Worm (Caenorhabditis elegans) whole organism, mixed stage, embryonic: ENCODE data around the gene K02A6.3.

Source experiments
- M03D4.4 ChIP-seq: sonication (generic microtip); optimal IDR thresholded peaks from 2 replicates; lab custom pipeline; 2017; ENCODE audit warnings: mild to moderate bottlenecking, missing genetic modification characterization, missing compliant biosample characterization
- ceh-83 ChIP-seq: fragments of 200-800 bp; sonication (Bioruptor generic); optimal IDR thresholded peaks from 2 replicates; lab custom pipeline; 2018; ENCODE audit warnings: mild to moderate bottlenecking, missing genetic modification characterization, missing compliant biosample characterization
- mls-2 ChIP-seq: sonication (generic microtip); optimal IDR thresholded peaks from 2 replicates; lab custom pipeline; 2016; ENCODE audit warnings: mild to moderate bottlenecking, missing genetic modification characterization, moderate library complexity, missing compliant biosample characterization
- sptf-1 ChIP-seq: sonication (generic microtip); optimal IDR thresholded peaks from 2 replicates; lab custom pipeline; 2017; ENCODE audit warnings: mild to moderate bottlenecking, missing genetic modification characterization, moderate library complexity, missing compliant biosample characterization

K02A6.3 gene

ce11 chrX:8181590-8182311, 50.0 kb downstream of the K02A6.3 start, which contains the start of gene C17H11.4:
Gene C17H11.4, minus strand, starts transcription at chrX:8181640.
- TF ChIP-seq M03D4.4 (tag; lab: Kevin White, UChicago) (peak; percentile 32), ceh-83 (GFP tag; lab: Kevin White, UChicago) (peak; percentile 42), sptf-1 (tag; lab: Kevin White, UChicago) (peak; percentile 51), mls-2 (tag; lab: Kevin White, UChicago) (peak; percentile 56)
- TF ChIP-seq, all 35 proteins: peak for 4; not testable (repeated sequence) for 31
